Worm (Caenorhabditis elegans) whole organism, L4 larva: ENCODE data around the gene gst-31.

Experiments
- D1046.2 ChIP-seq: fragments of 200-800 bp; sonication (Bioruptor generic); IDR thresholded peaks from 2 replicates; pipeline ENCODE4 v1.3.6; 2022; ENCODE audit warnings: missing genetic modification characterization, missing compliant biosample characterization
- F44E2.7 ChIP-seq: fragments of 200-800 bp; sonication (Bioruptor generic); IDR thresholded peaks from 2 replicates; pipeline ENCODE4 v2.1.2; 2022; ENCODE audit warnings: missing genetic modification characterization, missing compliant biosample characterization
- R02D3.7 ChIP-seq: fragments of 150-350 bp; sonication (generic microtip); optimal IDR thresholded peaks from 3 replicates; lab custom pipeline; 2014; ENCODE audit warnings: missing biosample characterization, missing genetic modification characterization
- Y48G9A.11 ChIP-seq: fragments of 200-800 bp; sonication (Bioruptor generic); IDR thresholded peaks from 2 replicates; pipeline ENCODE4 v1.3.6; 2022; ENCODE audit warnings: missing genetic modification reagents, missing genetic modification characterization, missing compliant biosample characterization
- Y75B8A.6 ChIP-seq: fragments of 200-800 bp; sonication (Bioruptor generic); IDR thresholded peaks from 2 replicates; pipeline ENCODE4 v1.3.6; 2022; ENCODE audit warnings: missing genetic modification reagents, missing genetic modification characterization, missing compliant biosample characterization
- ZK337.2 ChIP-seq: fragments of 200-800 bp; sonication (Bioruptor generic); IDR thresholded peaks from 2 replicates; pipeline ENCODE4 v1.3.6; 2022; ENCODE audit warnings: missing genetic modification reagents, missing genetic modification characterization, missing compliant biosample characterization
- aha-1 ChIP-seq: fragments of 150-350 bp; peaks from one replicate; lab custom pipeline; 2014; ENCODE audit warnings: missing biosample characterization, missing genetic modification characterization
- aly-2 ChIP-seq: sonication (generic microtip); optimal IDR thresholded peaks from 2 replicates; lab custom pipeline; 2018; ENCODE audit warnings: missing biosample characterization, missing genetic modification characterization
- ama-1 ChIP-seq: fragments of 150-350 bp; optimal IDR thresholded peaks from 2 replicates; lab custom pipeline; 2014; ENCODE audit warnings: inconsistent platforms, mixed read lengths
- attf-4 ChIP-seq: sonication (generic microtip); optimal IDR thresholded peaks from 3 replicates; lab custom pipeline; 2017; ENCODE audit warnings: missing biosample characterization, missing genetic modification characterization
- ceh-32 ChIP-seq: sonication (generic microtip); optimal IDR thresholded peaks from 2 replicates; lab custom pipeline; 2016; ENCODE audit warnings: mild to moderate bottlenecking, missing genetic modification characterization, missing compliant biosample characterization; ENCODE audit not compliant: poor library complexity
- ceh-82 ChIP-seq: sonication (generic microtip); optimal IDR thresholded peaks from 2 replicates; lab custom pipeline; 2017; ENCODE audit warnings: missing biosample characterization, missing genetic modification characterization
- ces-1 ChIP-seq: fragments of 150-350 bp; sonication (generic microtip); optimal IDR thresholded peaks from 4 replicates; lab custom pipeline; 2014; ENCODE audit warnings: missing biosample characterization, missing genetic modification reagents, missing genetic modification characterization
- daf-19 ChIP-seq: fragments of 200-800 bp; sonication (Bioruptor generic); conservative IDR thresholded peaks from 2 replicates; pipeline ENCODE4 v1.3.6; 2022; ENCODE audit warnings: missing genetic modification characterization, missing compliant biosample characterization
- dmd-6 ChIP-seq: fragments of 200-800 bp; sonication (Bioruptor generic); IDR thresholded peaks from 2 replicates; pipeline ENCODE4 v1.3.6; 2022; ENCODE audit warnings: missing genetic modification reagents, missing genetic modification characterization, missing compliant biosample characterization
- dmd-9 ChIP-seq: fragments of 200-800 bp; sonication (Bioruptor generic); IDR thresholded peaks from 2 replicates; pipeline ENCODE4 v1.3.6; 2022; ENCODE audit warnings: missing genetic modification reagents, missing genetic modification characterization, missing compliant biosample characterization
- dpl-1 ChIP-seq: fragments of 150-350 bp; optimal IDR thresholded peaks from 2 replicates; lab custom pipeline; 2014; ENCODE audit warnings: missing biosample characterization, missing genetic modification reagents, missing genetic modification characterization
- duxl-1 ChIP-seq: sonication (generic microtip); optimal IDR thresholded peaks from 2 replicates; lab custom pipeline; 2016; ENCODE audit warnings: mild to moderate bottlenecking, missing genetic modification characterization, moderate library complexity, missing compliant biosample characterization; ENCODE audit not compliant: poor library complexity
- egl-43 ChIP-seq: fragments of 200-800 bp; sonication (Bioruptor generic); IDR thresholded peaks from 2 replicates; pipeline ENCODE4 v1.3.6; 2022; ENCODE audit warnings: missing genetic modification reagents, missing genetic modification characterization, missing compliant biosample characterization
- fkh-10 ChIP-seq: fragments of 150-350 bp; optimal IDR thresholded peaks from 2 replicates; lab custom pipeline; 2014; ENCODE audit warnings: missing biosample characterization, missing genetic modification reagents, missing genetic modification characterization
- fos-1 ChIP-seq: fragments of 150-350 bp; optimal IDR thresholded peaks from 2 replicates; lab custom pipeline; 2014; ENCODE audit warnings: missing biosample characterization, missing genetic modification characterization
- hlh-30 ChIP-seq: sonication (generic microtip); optimal IDR thresholded peaks from 2 replicates; lab custom pipeline; 2017; ENCODE audit warnings: antibody characterized with exemption, mild to moderate bottlenecking, missing genetic modification characterization, missing compliant biosample characterization; ENCODE audit not compliant: insufficient read depth
- hmg-1.1 ChIP-seq: fragments of 200-800 bp; sonication (Bioruptor generic); IDR thresholded peaks from 2 replicates; pipeline ENCODE4 v1.3.6; 2022; ENCODE audit warnings: missing genetic modification reagents, missing genetic modification characterization, missing compliant biosample characterization
- jun-1 ChIP-seq: fragments of 150-350 bp; optimal IDR thresholded peaks from 2 replicates; lab custom pipeline; 2014; ENCODE audit warnings: missing biosample characterization, missing genetic modification reagents, missing genetic modification characterization
- lin-13 ChIP-seq: fragments of 150-350 bp; optimal IDR thresholded peaks from 2 replicates; lab custom pipeline; 2014; ENCODE audit warnings: missing biosample characterization, missing genetic modification reagents, missing genetic modification characterization
- lin-38 ChIP-seq: fragments of 200-800 bp; sonication (Bioruptor generic); IDR thresholded peaks from 2 replicates; pipeline ENCODE4 v1.3.6; 2022; ENCODE audit warnings: missing genetic modification reagents, missing genetic modification characterization, missing compliant biosample characterization
- lir-3 ChIP-seq: sonication (generic microtip); optimal IDR thresholded peaks from 2 replicates; lab custom pipeline; 2016; ENCODE audit warnings: mild to moderate bottlenecking, missing genetic modification characterization, missing compliant biosample characterization
- lsy-2 ChIP-seq, 2 experiments: fragments of 150-350 bp in 1 of 2; sonication (generic microtip) in 1 of 2; optimal IDR thresholded peaks; 2 replicates each; lab custom pipeline; 2014 to 2017; ENCODE audit warnings: missing biosample characterization in 2 of 2, missing genetic modification characterization in 2 of 2
- mdl-1 ChIP-seq, 2 experiments: fragments of 150-350 bp in 1 of 2; sonication (generic microtip) in 1 of 2; optimal IDR thresholded peaks; 2 replicates each; lab custom pipeline; 2014 to 2017; ENCODE audit warnings: missing biosample characterization in 2 of 2, missing genetic modification characterization in 2 of 2
- mdt-29 ChIP-seq: fragments of 200-800 bp; sonication (Bioruptor generic); IDR thresholded peaks from 2 replicates; pipeline ENCODE4 v1.3.6; 2022; ENCODE audit warnings: missing genetic modification reagents, missing genetic modification characterization, missing compliant biosample characterization
- mes-2 ChIP-seq: sonication (generic microtip); optimal IDR thresholded peaks from 2 replicates; lab custom pipeline; 2016; ENCODE audit warnings: missing genotype, mild to moderate bottlenecking, missing genetic modification characterization, missing compliant biosample characterization; ENCODE audit not compliant: poor library complexity, severe bottlenecking
- nhr-237 ChIP-seq: sonication (generic microtip); optimal IDR thresholded peaks from 2 replicates; lab custom pipeline; 2017; ENCODE audit warnings: missing biosample characterization, missing genetic modification characterization
- nhr-25 ChIP-seq: sonication (generic microtip); optimal IDR thresholded peaks from 2 replicates; lab custom pipeline; 2017; ENCODE audit warnings: missing genetic modification characterization, mild to moderate bottlenecking, missing compliant biosample characterization, antibody characterized with exemption, moderate library complexity, borderline replicate concordance; ENCODE audit not compliant: insufficient read depth
- nhr-28 ChIP-seq: fragments of 150-350 bp; optimal IDR thresholded peaks from 2 replicates; lab custom pipeline; 2014; ENCODE audit warnings: missing biosample characterization, missing genetic modification characterization
- nhr-77 ChIP-seq: fragments of 150-350 bp; optimal IDR thresholded peaks from 2 replicates; lab custom pipeline; 2014; ENCODE audit warnings: missing biosample characterization, missing genetic modification characterization
- pha-4 ChIP-seq, 2 experiments: fragments of 150-350 bp in 1 of 2; fragments of 200-800 bp in 1 of 2; sonication (Bioruptor generic) in 1 of 2; IDR thresholded peaks in 1 of 2; optimal IDR thresholded peaks in 1 of 2; 2 replicates each; pipeline versions ENCODE4 v1.3.6 to Lab custom; 2014 to 2022; ENCODE audit warnings: missing genetic modification characterization in 2 of 2, missing genetic modification reagents in 2 of 2, missing biosample characterization in 1 of 2, missing compliant biosample characterization in 1 of 2
- set-16 ChIP-seq: fragments of 200-800 bp; sonication (Bioruptor generic); IDR thresholded peaks from 2 replicates; pipeline ENCODE4 v1.3.6; 2022; ENCODE audit warnings: missing genetic modification reagents, missing genetic modification characterization, missing compliant biosample characterization
- skn-1 ChIP-seq: fragments of 150-350 bp; optimal IDR thresholded peaks from 2 replicates; lab custom pipeline; 2014; ENCODE audit warnings: missing biosample characterization, missing genetic modification characterization
- spr-3 ChIP-seq: fragments of 200-800 bp; sonication (Bioruptor generic); optimal IDR thresholded peaks from 2 replicates; lab custom pipeline; 2018; ENCODE audit warnings: mild to moderate bottlenecking, missing genetic modification characterization, missing compliant biosample characterization

gst-31 gene

ce11 chrII:15212260-15212914 lies 37.6 kb upstream of the gst-31 start (continued):
- TF ChIP-seq mdt-29 (GFP tag; lab: Robert Waterston, UW) (no peak), Y75B8A.6 (no peak), duxl-1 (no peak), R02D3.7 (tag; lab: Kevin White, UChicago) (no peak), ces-1 (no peak), aly-2 (tag; lab: Kevin White, UChicago) (no peak), lin-38 (GFP tag; lab: Robert Waterston, UW) (no peak), D1046.2 (GFP tag; lab: Robert Waterston, UW) (no peak), hlh-30 (peak; percentile 71), fos-1 (no peak), fkh-10 (GFP tag; lab: Kevin White, UChicago) (no peak), lin-13 (GFP tag; lab: Kevin White, UChicago) (no peak), mes-2 (tag; lab: Kevin White, UChicago) (no peak), set-16 (GFP tag; lab: Robert Waterston, UW) (peak; percentile 12; the same call in 1 of the 2 replicates), nhr-28 (tag; lab: Kevin White, UChicago) (peak; percentile 61)
- TF ChIP-seq, all 104 proteins: peak for 14

- peak; percentile 31 for TF ChIP-seq mes-2 (tag; lab: Kevin White, UChicago)
- no peak for TF ChIP-seq lir-3 (tag; lab: Kevin White, UChicago)
- no peak for TF ChIP-seq lin-38 (GFP tag; lab: Robert Waterston, UW)
- TF ChIP-seq jun-1 (tag; lab: Kevin White, UChicago): no peak
- TF ChIP-seq nhr-237: no peak
- no peak for TF ChIP-seq pha-4 (GFP tag; IDR thresholded peaks at IDR 0.05; lab: Robert Waterston, UW)
- no peak for TF ChIP-seq pha-4 (tag; optimal IDR thresholded peaks at IDR 0.05; lab: Kevin White, UChicago)
- 0 out of 2 replicates have a peak, but pooled peaks have one; percentile 48 for TF ChIP-seq egl-43 (GFP tag; lab: Robert Waterston, UW)
- TF ChIP-seq hlh-30: peak; percentile 80
- no peak for TF ChIP-seq spr-3
- no peak for TF ChIP-seq ceh-32 (tag; lab: Kevin White, UChicago)
- no peak for TF ChIP-seq ama-1
- TF ChIP-seq daf-19 (GFP tag; lab: Robert Waterston, UW): no peak
These were observed 34.5 kb upstream of the gst-31 start for ce11 chrII:15209309-15209708.

- TF ChIP-seq nhr-237: no peak
- TF ChIP-seq nhr-25 (tag; lab: Kevin White, UChicago): no peak
- no peak for TF ChIP-seq dmd-6 (GFP tag; lab: Robert Waterston, UW)
- no peak for TF ChIP-seq Y48G9A.11 (GFP tag; lab: Robert Waterston, UW)
These were observed 34.1 kb upstream of the gst-31 start for ce11 chrII:15208874-15209273.

- TF ChIP-seq F44E2.7 (GFP tag; lab: Robert Waterston, UW) (no peak), pha-4 (GFP tag; IDR thresholded peaks at IDR 0.05; lab: Robert Waterston, UW) (no peak), pha-4 (tag; optimal IDR thresholded peaks at IDR 0.05; lab: Kevin White, UChicago) (no peak), lsy-2 (tag; optimal IDR thresholded peaks at IDR 0.05; lab: Kevin White, UChicago) (peak in 1 of 2 experiments; percentile 89), skn-1 (no peak), hmg-1.1 (GFP tag; lab: Robert Waterston, UW) (no peak), fkh-10 (GFP tag; lab: Kevin White, UChicago) (no peak), dmd-9 (GFP tag; lab: Robert Waterston, UW) (no peak), ceh-82 (no peak), aha-1 (peak; percentile 88), dpl-1 (GFP tag; lab: Kevin White, UChicago) (peak; percentile 55), lin-38 (GFP tag; lab: Robert Waterston, UW) (peak; percentile 17; the same call in 1 of the 2 replicates), attf-4 (tag; lab: Kevin White, UChicago) (no peak), mdl-1 (tag; optimal IDR thresholded peaks at IDR 0.05; lab: Kevin White, UChicago) (no peak), nhr-77 (tag; lab: Kevin White, UChicago) (peak; percentile 3), ZK337.2 (GFP tag; lab: Robert Waterston, UW) (no peak)
These were observed 33.4 kb upstream of the gst-31 start for ce11 chrII:15208151-15208550.
